Worm (Caenorhabditis elegans): ENCODE data around the gene hsp-12.2.

DNA sequence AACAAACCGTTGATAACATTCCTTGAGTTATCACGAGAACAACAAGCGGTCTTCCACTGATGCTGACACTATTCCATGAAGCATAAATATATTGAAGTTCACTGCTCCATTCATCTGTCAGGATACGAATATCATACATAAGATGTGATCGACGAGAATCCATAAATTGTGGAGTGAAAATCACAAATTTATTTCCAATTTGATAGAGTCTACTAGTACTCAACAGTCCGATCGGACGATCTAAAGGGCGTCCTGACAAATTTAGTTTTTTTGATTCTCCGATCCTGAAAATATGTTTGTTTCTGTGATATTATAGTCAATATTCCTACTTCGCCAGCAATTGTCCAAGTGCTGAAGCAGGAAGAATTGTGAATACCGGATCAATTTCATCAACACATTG is 4.3 kb downstream of the hsp-12.2 start:
- no peak for TF ChIP-seq egl-27 (tag; optimal IDR thresholded peaks at IDR 0.05)
- no peak for TF ChIP-seq zag-1 (tag; optimal IDR thresholded peaks at IDR 0.05)
- no peak for TF ChIP-seq ZK546.5 (tag; optimal IDR thresholded peaks at IDR 0.05)
- TF ChIP-seq snpc-4 (tag; optimal IDR thresholded peaks at IDR 0.05) = no peak

All from whole organism, L2 larva.